Worm (Caenorhabditis elegans) whole organism, midembryonic: ENCODE measurements around the gene metl-18.

Source experiments
- cog-1 ChIP-seq: sonication (generic microtip); optimal IDR thresholded peaks from 2 replicates; lab custom pipeline; 2016; ENCODE audit warnings: missing genetic modification characterization, missing compliant biosample characterization
- klf-2 ChIP-seq: fragments of 200-800 bp; sonication (Bioruptor generic); conservative IDR thresholded peaks from 2 replicates; pipeline ENCODE4 v1.3.6; 2022; ENCODE audit warnings: missing genetic modification reagents, missing genetic modification characterization, missing compliant biosample characterization
- med-1 ChIP-seq: sonication (generic microtip); optimal IDR thresholded peaks from 2 replicates; lab custom pipeline; 2017; ENCODE audit warnings: missing genetic modification characterization, mild to moderate bottlenecking, missing compliant biosample characterization, antibody characterized with exemption, missing genetic modification reagents; ENCODE audit not compliant: insufficient read depth
- tab-1 ChIP-seq: fragments of 200-800 bp; sonication (Bioruptor generic); IDR thresholded peaks from 2 replicates; pipeline ENCODE4 v1.3.6; 2022; ENCODE audit warnings: missing genetic modification characterization, missing compliant biosample characterization
- ztf-23 ChIP-seq: fragments of 200-800 bp; sonication (Bioruptor generic); IDR thresholded peaks from 2 replicates; pipeline ENCODE4 v1.3.6; 2022; ENCODE audit warnings: missing genetic modification reagents, missing genetic modification characterization, missing compliant biosample characterization

DNA sequence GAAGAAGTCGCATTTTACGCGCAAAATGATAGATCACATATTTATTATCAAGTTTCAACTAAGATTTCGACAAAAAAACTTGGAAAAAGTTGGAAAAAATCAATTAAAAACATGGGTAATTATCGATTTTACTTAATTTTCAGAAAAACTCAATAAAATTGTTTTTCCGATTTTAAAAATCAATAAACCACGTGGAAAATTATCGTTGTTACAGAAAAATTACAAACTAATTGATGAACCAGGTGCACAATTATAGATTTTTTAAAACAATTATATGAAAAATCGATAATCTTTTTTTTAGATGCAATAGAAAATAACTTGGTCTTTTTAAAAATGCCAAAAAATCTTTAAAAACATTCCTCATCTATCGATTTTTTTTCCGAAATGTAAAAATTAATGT, 5.1 kb downstream of the metl-18 start:
- TF ChIP-seq tab-1 (GFP tag; lab: Robert Waterston, UW) (no peak), med-1 (no peak), ztf-23 (GFP tag; lab: Robert Waterston, UW) (no peak), klf-2 (GFP tag; lab: Robert Waterston, UW) (no peak), cog-1 (tag; lab: Kevin White, UChicago) (no peak)
